Fruit fly (Drosophila melanogaster) whole organism: ENCODE measurements around the gene CG32437.

Source experiments
- pan ChIP-seq: fragments of >200 bp; optimal IDR thresholded peaks from 2 replicates; lab custom pipeline; 2017
- psq ChIP-seq: fragments of >200 bp; optimal IDR thresholded peaks from 2 replicates; lab custom pipeline; 2017
- usp ChIP-seq: fragments of >200 bp; optimal IDR thresholded peaks from 2 replicates; lab custom pipeline; 2017; ENCODE audit warnings: missing biosample characterization, missing genetic modification characterization, mixed read lengths

DNA sequence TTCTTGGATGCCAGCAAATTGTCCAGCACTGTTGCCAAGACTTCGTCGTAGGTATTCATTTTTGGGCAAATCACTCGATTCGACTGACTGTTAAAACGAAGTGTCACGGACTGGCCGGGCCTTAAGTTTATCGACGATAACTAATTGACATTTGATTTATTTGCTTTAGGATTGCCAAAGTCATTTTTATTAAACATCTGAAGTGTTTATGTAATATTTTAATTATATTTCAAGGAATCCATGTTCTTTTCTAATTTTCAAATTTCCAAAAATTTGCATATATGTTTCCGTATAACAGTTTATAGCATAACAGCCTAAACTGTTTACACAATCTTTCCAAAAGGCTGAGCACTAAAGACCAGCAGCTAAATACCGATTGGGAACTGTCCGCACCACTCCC is 49.2 kb downstream of the CG32437 start, which contains the start of gene sa:
- no peak for TF ChIP-seq pan (lab: Kevin White, UChicago)
- no peak for TF ChIP-seq usp (GFP tag; lab: Kevin White, UChicago)
- no peak for TF ChIP-seq psq (lab: Kevin White, UChicago)
